Worm (Caenorhabditis elegans) whole organism, young adult: ENCODE data around the gene ZK666.1.
A peak's percentile ranks its signal among the peaks of the same experiment; 100 is the strongest.

Experiments used
- B0261.1 ChIP-seq: sonication (generic microtip); optimal IDR thresholded peaks from 2 replicates; lab custom pipeline; 2016; ENCODE audit warnings: mild to moderate bottlenecking, missing genetic modification characterization, moderate library complexity, missing compliant biosample characterization
- B0336.3 ChIP-seq: fragments of 200-800 bp; sonication (Bioruptor generic); IDR thresholded peaks from 2 replicates; pipeline ENCODE4 v1.3.6; 2022; ENCODE audit warnings: missing genetic modification characterization, missing compliant biosample characterization
- C06A6.2 ChIP-seq: fragments of 200-800 bp; sonication (Bioruptor generic); conservative IDR thresholded peaks from 2 replicates; pipeline ENCODE4 v1.3.6; 2022; ENCODE audit warnings: missing genetic modification characterization, missing compliant biosample characterization
- D2030.7 ChIP-seq: fragments of 200-800 bp; sonication (Bioruptor generic); IDR thresholded peaks from 2 replicates; pipeline ENCODE4 v1.3.6; 2022; ENCODE audit warnings: missing genetic modification reagents, missing genetic modification characterization, missing compliant biosample characterization
- F39B2.1 ChIP-seq: fragments of 200-800 bp; sonication (Bioruptor generic); IDR thresholded peaks from 2 replicates; pipeline ENCODE4 v1.3.6; 2022; ENCODE audit warnings: missing genetic modification reagents, missing genetic modification characterization, missing compliant biosample characterization
- F49E8.2 ChIP-seq: sonication (generic microtip); optimal IDR thresholded peaks from 3 replicates; lab custom pipeline; 2017; ENCODE audit warnings: missing genetic modification characterization, mild to moderate bottlenecking, missing compliant biosample characterization, antibody characterized with exemption, moderate library complexity; ENCODE audit not compliant: insufficient read depth
- Y53G8AR.9 ChIP-seq: fragments of 200-800 bp; sonication (Bioruptor generic); conservative IDR thresholded peaks from 2 replicates; pipeline ENCODE4 v1.3.6; 2022; ENCODE audit warnings: missing genetic modification reagents, missing genetic modification characterization, missing compliant biosample characterization
- Y56A3A.18 ChIP-seq: fragments of 200-800 bp; sonication (Bioruptor generic); IDR thresholded peaks from 2 replicates; pipeline ENCODE4 v1.3.6; 2022; ENCODE audit warnings: missing genetic modification reagents, missing genetic modification characterization, missing compliant biosample characterization
- Y67H2A.10 ChIP-seq: fragments of 200-800 bp; sonication (Bioruptor generic); conservative IDR thresholded peaks from 2 replicates; pipeline ENCODE4 v1.3.6; 2022; ENCODE audit warnings: missing genetic modification reagents, missing genetic modification characterization, missing compliant biosample characterization
- Y79H2A.3 ChIP-seq: fragments of 200-800 bp; sonication (Bioruptor generic); conservative IDR thresholded peaks from 2 replicates; pipeline ENCODE4 v1.3.6; 2022; ENCODE audit warnings: missing genetic modification reagents, missing genetic modification characterization, missing compliant biosample characterization
- ama-1 ChIP-seq, 3 experiments: fragments of 150-350 bp in 1 of 3; sonication (generic microtip) in 2 of 3; optimal IDR thresholded peaks; 2 replicates each; lab custom pipeline; 2014 to 2018; ENCODE audit warnings: missing biosample characterization in 2 of 3, missing genetic modification characterization in 2 of 3, missing genetic modification reagents in 2 of 3
- atf-7 ChIP-seq: sonication (generic microtip); optimal IDR thresholded peaks from 2 replicates; lab custom pipeline; 2017; ENCODE audit warnings: mild to moderate bottlenecking, missing genetic modification characterization, missing compliant biosample characterization
- cebp-1 ChIP-seq, 2 experiments: fragments of 200-800 bp in 1 of 2; sonication (Bioruptor generic) in 1 of 2; sonication (generic microtip) in 1 of 2; IDR thresholded peaks in 1 of 2; optimal IDR thresholded peaks in 1 of 2; 2 replicates each; pipeline versions ENCODE4 v1.3.6 to Lab custom; 2017 to 2022; ENCODE audit warnings: missing compliant biosample characterization in 2 of 2, missing genetic modification characterization in 2 of 2, mild to moderate bottlenecking in 1 of 2, missing genetic modification reagents in 1 of 2, moderate library complexity in 1 of 2
- cebp-2 ChIP-seq: fragments of 200-800 bp; sonication (Bioruptor generic); IDR thresholded peaks from 2 replicates; pipeline ENCODE4 v1.3.6; 2022; ENCODE audit warnings: missing genetic modification characterization, missing compliant biosample characterization
- ceh-27 ChIP-seq: fragments of 200-800 bp; sonication (Bioruptor generic); optimal IDR thresholded peaks from 2 replicates; lab custom pipeline; 2018; ENCODE audit warnings: mild to moderate bottlenecking, missing genetic modification characterization, moderate library complexity, missing compliant biosample characterization
- die-1 ChIP-seq: sonication (generic microtip); optimal IDR thresholded peaks from 2 replicates; lab custom pipeline; 2016; ENCODE audit warnings: missing genotype, mild to moderate bottlenecking, missing genetic modification characterization, missing compliant biosample characterization
- dpff-1 ChIP-seq: sonication (generic microtip); optimal IDR thresholded peaks from 2 replicates; lab custom pipeline; 2017; ENCODE audit warnings: mild to moderate bottlenecking, missing genetic modification characterization, missing compliant biosample characterization
- ekl-4 ChIP-seq: fragments of 200-800 bp; sonication (Bioruptor generic); IDR thresholded peaks from 2 replicates; pipeline ENCODE4 v1.3.6; 2022; ENCODE audit warnings: missing genetic modification reagents, missing genetic modification characterization, missing compliant biosample characterization
- ets-4 ChIP-seq: fragments of 200-800 bp; sonication (Bioruptor generic); optimal IDR thresholded peaks from 2 replicates; lab custom pipeline; 2018; ENCODE audit warnings: mild to moderate bottlenecking, missing genetic modification characterization, missing compliant biosample characterization
- gei-17 ChIP-seq: fragments of 200-800 bp; sonication (Bioruptor generic); optimal IDR thresholded peaks from 2 replicates; lab custom pipeline; 2018; ENCODE audit warnings: mild to moderate bottlenecking, missing genetic modification characterization, missing compliant biosample characterization
- hlh-12 ChIP-seq: sonication (generic microtip); optimal IDR thresholded peaks from 2 replicates; lab custom pipeline; 2016; ENCODE audit warnings: missing genetic modification characterization, missing compliant biosample characterization
- hmg-20 ChIP-seq: fragments of 200-800 bp; sonication (Bioruptor generic); IDR thresholded peaks from 2 replicates; pipeline ENCODE4 v1.3.6; 2022; ENCODE audit warnings: missing genetic modification reagents, missing genetic modification characterization, missing compliant biosample characterization
- hsf-1 ChIP-seq: fragments of 200-800 bp; sonication (Bioruptor generic); IDR thresholded peaks from 2 replicates; pipeline ENCODE4 v1.3.6; 2022; ENCODE audit warnings: missing genetic modification reagents, missing genetic modification characterization, missing compliant biosample characterization
- let-526 ChIP-seq: fragments of 200-800 bp; sonication (Bioruptor generic); IDR thresholded peaks from 2 replicates; pipeline ENCODE4 v1.3.6; 2022; ENCODE audit warnings: missing genetic modification reagents, missing genetic modification characterization, missing compliant biosample characterization
- lin-26 ChIP-seq: fragments of 200-800 bp; sonication (Bioruptor generic); IDR thresholded peaks from 2 replicates; pipeline ENCODE4 v1.3.6; 2022; ENCODE audit warnings: missing genetic modification reagents, missing genetic modification characterization, missing compliant biosample characterization
- lir-1 ChIP-seq: fragments of 200-800 bp; sonication (Bioruptor generic); conservative IDR thresholded peaks from 2 replicates; pipeline ENCODE4 v1.3.6; 2022; ENCODE audit warnings: missing genetic modification reagents, missing genetic modification characterization, missing compliant biosample characterization
- lsl-1 ChIP-seq: fragments of 200-800 bp; sonication (Bioruptor generic); optimal IDR thresholded peaks from 2 replicates; lab custom pipeline; 2018; ENCODE audit warnings: mild to moderate bottlenecking, missing genetic modification characterization, moderate library complexity, missing compliant biosample characterization
- madf-10 ChIP-seq: sonication (generic microtip); optimal IDR thresholded peaks from 2 replicates; lab custom pipeline; 2016; ENCODE audit warnings: mild to moderate bottlenecking, missing genetic modification characterization, missing compliant biosample characterization
- madf-6 ChIP-seq: fragments of 200-800 bp; sonication (Bioruptor generic); IDR thresholded peaks from 2 replicates; pipeline ENCODE4 v1.3.6; 2022; ENCODE audit warnings: missing genetic modification reagents, missing genetic modification characterization, missing compliant biosample characterization
- mel-28 ChIP-seq: sonication (generic microtip); optimal IDR thresholded peaks from 2 replicates; lab custom pipeline; 2016; ENCODE audit warnings: borderline replicate concordance, mild to moderate bottlenecking, missing genetic modification characterization, missing compliant biosample characterization
- nfyb-1 ChIP-seq: fragments of 200-800 bp; sonication (Bioruptor generic); IDR thresholded peaks from 2 replicates; pipeline ENCODE4 v1.3.6; 2022; ENCODE audit warnings: missing genetic modification reagents, missing genetic modification characterization, missing compliant biosample characterization
- pbrm-1 ChIP-seq: fragments of 200-800 bp; sonication (Bioruptor generic); IDR thresholded peaks from 2 replicates; pipeline ENCODE4 v1.3.6; 2022; ENCODE audit warnings: missing genetic modification reagents, missing genetic modification characterization, missing compliant biosample characterization
- rec-8 ChIP-seq, 2 experiments: sonication (generic microtip); optimal IDR thresholded peaks; 2 replicates each; lab custom pipeline; 2016; ENCODE audit warnings: mild to moderate bottlenecking in 2 of 2, missing genetic modification characterization in 2 of 2, missing genetic modification reagents in 2 of 2, missing genotype in 2 of 2, missing biosample characterization in 1 of 2, missing compliant biosample characterization in 1 of 2, moderate library complexity in 1 of 2
- sdz-38 ChIP-seq: sonication (generic microtip); optimal IDR thresholded peaks from 2 replicates; lab custom pipeline; 2016; ENCODE audit warnings: missing genotype, missing genetic modification characterization, missing compliant biosample characterization
- snpc-3.4 ChIP-seq: sonication (generic microtip); optimal IDR thresholded peaks from 2 replicates; lab custom pipeline; 2017; ENCODE audit warnings: missing genetic modification characterization, mild to moderate bottlenecking, missing compliant biosample characterization, antibody characterized with exemption, moderate library complexity, missing genotype, missing genetic modification reagents
- unc-130 ChIP-seq: sonication (generic microtip); optimal IDR thresholded peaks from 2 replicates; lab custom pipeline; 2016; ENCODE audit warnings: missing genetic modification reagents, missing genetic modification characterization, missing compliant biosample characterization
- ztf-26 ChIP-seq: sonication (generic microtip); optimal IDR thresholded peaks from 2 replicates; lab custom pipeline; 2017; ENCODE audit warnings: missing genetic modification characterization, missing compliant biosample characterization
- ztf-28 ChIP-seq: fragments of 200-800 bp; sonication (Bioruptor generic); IDR thresholded peaks from 2 replicates; pipeline ENCODE4 v1.3.6; 2022; ENCODE audit warnings: missing genetic modification reagents, missing genetic modification characterization, missing compliant biosample characterization
- ztf-6 ChIP-seq: fragments of 200-800 bp; sonication (Bioruptor generic); IDR thresholded peaks from 2 replicates; pipeline ENCODE4 v1.3.6; 2022; ENCODE audit warnings: missing genetic modification reagents, missing genetic modification characterization, missing compliant biosample characterization

ZK666.1 gene

DNA sequence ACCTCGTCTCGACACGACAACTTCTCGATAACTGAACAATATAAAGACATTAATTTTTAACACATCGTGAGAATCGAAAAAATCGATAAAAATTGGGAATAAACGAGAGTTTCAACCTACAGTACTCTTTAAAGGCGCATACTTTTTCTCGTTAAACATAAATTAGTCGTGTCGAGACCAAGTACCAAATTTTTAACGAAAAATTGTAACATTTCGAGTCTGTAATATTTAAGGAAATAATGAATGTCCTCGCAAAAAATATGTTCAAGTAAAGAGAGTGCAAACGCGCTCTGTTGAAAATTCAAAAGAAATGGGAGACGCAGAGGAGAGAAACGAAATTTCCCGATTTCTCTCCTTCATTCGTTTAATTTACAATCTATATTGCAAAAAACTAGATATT is 20.8 kb downstream of the ZK666.1 start (continued):
- TF ChIP-seq ztf-6 (GFP tag; lab: Robert Waterston, UW) (no peak), mel-28 (tag; lab: Kevin White, UChicago) (peak; percentile 68), madf-10 (peak; percentile 1), rec-8 (tag; optimal IDR thresholded peaks at IDR 0.05; lab: Kevin White, UChicago) (peak in 1 of 2 experiments; percentile 13), C06A6.2 (GFP tag; lab: Robert Waterston, UW) (0 out of 2 replicates have a peak, but pooled peaks have one; percentile 22), lin-26 (GFP tag; lab: Robert Waterston, UW) (no peak), F49E8.2 (tag; lab: Kevin White, UChicago) (no peak), Y79H2A.3 (GFP tag; lab: Robert Waterston, UW) (peak; percentile 61; the same call in 1 of the 2 replicates), lsl-1 (no peak), pbrm-1 (GFP tag; lab: Robert Waterston, UW) (no peak), ztf-26 (tag; lab: Kevin White, UChicago) (peak; percentile 82), Y53G8AR.9 (GFP tag; lab: Robert Waterston, UW) (no peak), F39B2.1 (GFP tag; lab: Robert Waterston, UW) (no peak), B0261.1 (tag; lab: Kevin White, UChicago) (no peak), hmg-20 (GFP tag; lab: Robert Waterston, UW) (no peak), ztf-28 (GFP tag; lab: Robert Waterston, UW) (no peak), cebp-1 (GFP tag; IDR thresholded peaks at IDR 0.05; lab: Robert Waterston, UW) (peak; percentile 8; the same call in 1 of the 2 replicates), cebp-1 (tag; optimal IDR thresholded peaks at IDR 0.05; lab: Kevin White, UChicago) (peak; percentile 63), B0336.3 (GFP tag; lab: Robert Waterston, UW) (peak; percentile 54), atf-7 (no peak), snpc-3.4 (tag; lab: Kevin White, UChicago) (no peak), hsf-1 (0 out of 2 replicates have a peak, but pooled peaks have one; percentile 26), die-1 (no peak), madf-6 (GFP tag; lab: Robert Waterston, UW) (peak; percentile 34; the same call in 1 of the 2 replicates), Y56A3A.18 (GFP tag; lab: Robert Waterston, UW) (peak; percentile 5; the same call in 1 of the 2 replicates), dpff-1 (tag; lab: Kevin White, UChicago) (no peak), ama-1 (optimal IDR thresholded peaks at IDR 0.05; lab: Kevin White, UChicago) (peak; percentile 57), ama-1 (GFP tag; optimal IDR thresholded peaks at IDR 0.05; lab: Kevin White, UChicago) (no peak), sdz-38 (no peak), gei-17 (GFP tag; lab: Kevin White, UChicago) (no peak), ekl-4 (GFP tag; lab: Robert Waterston, UW) (0 out of 2 replicates have a peak, but pooled peaks have one; percentile 24), Y67H2A.10 (GFP tag; lab: Robert Waterston, UW) (no peak), lir-1 (GFP tag; lab: Robert Waterston, UW) (no peak)

DNA sequence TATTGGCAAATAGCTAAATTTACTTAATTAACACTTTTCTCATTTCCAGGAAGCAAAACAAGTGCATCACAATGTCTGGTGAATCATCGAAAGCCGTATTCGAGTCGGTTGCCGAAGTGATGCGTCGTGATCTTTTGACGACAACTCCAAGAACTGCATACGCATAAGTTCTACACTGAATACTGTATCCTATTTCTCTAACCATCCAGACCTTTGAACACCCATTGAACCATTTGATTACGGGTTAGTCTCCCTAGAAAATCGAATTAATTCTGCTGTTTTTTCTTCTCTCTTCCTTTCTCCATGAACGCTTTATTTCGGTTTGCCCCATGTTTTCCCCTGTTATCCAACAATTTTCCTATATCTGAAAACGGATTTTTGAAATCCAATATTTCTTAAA is 21.4 kb downstream of the ZK666.1 start, which contains the start of gene lin-56:
Gene lin-56, plus strand, starts transcription at position 301 of the 400 bp plus-strand sequence.
- no peak for TF ChIP-seq unc-130 (GFP tag; lab: Kevin White, UChicago)
- TF ChIP-seq cebp-2 = no peak
- no peak for TF ChIP-seq ztf-6 (GFP tag; lab: Robert Waterston, UW)
- no peak for TF ChIP-seq D2030.7 (GFP tag; lab: Robert Waterston, UW)
- TF ChIP-seq let-526 (GFP tag; lab: Robert Waterston, UW) = peak; percentile 63; the same call in 1 of the 2 replicates
- TF ChIP-seq hlh-12 = no peak
- no peak for TF ChIP-seq lsl-1
- TF ChIP-seq ets-4 (GFP tag; lab: Kevin White, UChicago) = no peak
- 0 out of 2 replicates have a peak, but pooled peaks have one; percentile 16 for TF ChIP-seq nfyb-1 (GFP tag; lab: Robert Waterston, UW)
- TF ChIP-seq F49E8.2 (tag; lab: Kevin White, UChicago) = no peak
- TF ChIP-seq ceh-27 (GFP tag; lab: Kevin White, UChicago) = no peak
